Worm (Caenorhabditis elegans) whole organism, young adult: ENCODE results near the gene gst-31.
"Not testable (repeated sequence)": the region's sequence is repeated elsewhere in the genome, so short reads cannot be mapped to it uniquely, and the experiment has no call there.

Source experiments
- B0035.1 ChIP-seq: sonication (generic microtip); optimal IDR thresholded peaks from 2 replicates; lab custom pipeline; 2016; ENCODE audit warnings: missing genetic modification characterization, mild to moderate bottlenecking, missing compliant biosample characterization, missing genotype, missing genetic modification reagents
- C17E4.6 ChIP-seq: fragments of 200-800 bp; sonication (Bioruptor generic); IDR thresholded peaks from 2 replicates; pipeline ENCODE4 v1.3.6; 2022; ENCODE audit warnings: missing genetic modification reagents, missing genetic modification characterization, missing compliant biosample characterization
- D2030.7 ChIP-seq: fragments of 200-800 bp; sonication (Bioruptor generic); IDR thresholded peaks from 2 replicates; pipeline ENCODE4 v1.3.6; 2022; ENCODE audit warnings: missing genetic modification reagents, missing genetic modification characterization, missing compliant biosample characterization
- F23B12.7 ChIP-seq: sonication (generic microtip); optimal IDR thresholded peaks from 2 replicates; lab custom pipeline; 2017; ENCODE audit warnings: missing genetic modification characterization, mild to moderate bottlenecking, missing compliant biosample characterization, antibody characterized with exemption, moderate library complexity; ENCODE audit not compliant: insufficient read depth
- F33H1.4 ChIP-seq: fragments of 200-800 bp; sonication (Bioruptor generic); IDR thresholded peaks from 2 replicates; pipeline ENCODE4 v1.3.6; 2022; ENCODE audit warnings: missing genetic modification reagents, missing genetic modification characterization, missing compliant biosample characterization
- F37B4.10 ChIP-seq: fragments of 200-800 bp; sonication (Bioruptor generic); IDR thresholded peaks from 2 replicates; pipeline ENCODE4 v1.3.6; 2022; ENCODE audit warnings: missing genetic modification characterization, missing compliant biosample characterization
- F49E8.2 ChIP-seq: sonication (generic microtip); optimal IDR thresholded peaks from 3 replicates; lab custom pipeline; 2017; ENCODE audit warnings: missing genetic modification characterization, mild to moderate bottlenecking, missing compliant biosample characterization, antibody characterized with exemption, moderate library complexity; ENCODE audit not compliant: insufficient read depth
- F57C9.4 ChIP-seq: sonication (generic microtip); optimal IDR thresholded peaks from 2 replicates; lab custom pipeline; 2017; ENCODE audit warnings: mild to moderate bottlenecking, missing genetic modification characterization, missing compliant biosample characterization
- K11D2.4 ChIP-seq: fragments of 200-800 bp; sonication (Bioruptor generic); IDR thresholded peaks from 2 replicates; pipeline ENCODE4 v1.3.6; 2022; ENCODE audit warnings: missing genetic modification reagents, missing genetic modification characterization, missing compliant biosample characterization
- T07F8.4 ChIP-seq: sonication (generic microtip); optimal IDR thresholded peaks from 2 replicates; lab custom pipeline; 2016; ENCODE audit warnings: mild to moderate bottlenecking, missing genetic modification characterization, moderate library complexity, missing compliant biosample characterization
- T26A5.8 ChIP-seq: sonication (generic microtip); optimal IDR thresholded peaks from 2 replicates; lab custom pipeline; 2016; ENCODE audit warnings: missing genetic modification characterization, missing compliant biosample characterization
- Y79H2A.3 ChIP-seq: fragments of 200-800 bp; sonication (Bioruptor generic); conservative IDR thresholded peaks from 2 replicates; pipeline ENCODE4 v1.3.6; 2022; ENCODE audit warnings: missing genetic modification reagents, missing genetic modification characterization, missing compliant biosample characterization
- Y95B8A.8 ChIP-seq: fragments of 200-800 bp; sonication (Bioruptor generic); IDR thresholded peaks from 2 replicates; pipeline ENCODE4 v1.3.6; 2022; ENCODE audit warnings: missing genetic modification reagents, missing genetic modification characterization, missing compliant biosample characterization
- aptf-2 ChIP-seq: fragments of 200-800 bp; sonication (Bioruptor generic); conservative IDR thresholded peaks from 2 replicates; pipeline ENCODE4 v1.3.6; 2022; ENCODE audit warnings: missing genetic modification reagents, missing genetic modification characterization, missing compliant biosample characterization
- atf-7 ChIP-seq: sonication (generic microtip); optimal IDR thresholded peaks from 2 replicates; lab custom pipeline; 2017; ENCODE audit warnings: mild to moderate bottlenecking, missing genetic modification characterization, missing compliant biosample characterization
- athp-1 ChIP-seq: sonication (generic microtip); optimal IDR thresholded peaks from 2 replicates; lab custom pipeline; 2017; ENCODE audit warnings: mild to moderate bottlenecking, missing genetic modification characterization, missing compliant biosample characterization
- ceh-100 ChIP-seq: fragments of 200-800 bp; sonication (Bioruptor generic); IDR thresholded peaks from 2 replicates; pipeline ENCODE4 v1.3.6; 2022; ENCODE audit warnings: missing genetic modification reagents, missing genetic modification characterization, missing compliant biosample characterization
- ceh-40 ChIP-seq: fragments of 200-800 bp; sonication (Bioruptor generic); IDR thresholded peaks from 2 replicates; pipeline ENCODE4 v1.3.6; 2022; ENCODE audit warnings: missing genetic modification characterization, missing compliant biosample characterization
- chd-7 ChIP-seq: sonication (generic microtip); optimal IDR thresholded peaks from 2 replicates; lab custom pipeline; 2016; ENCODE audit warnings: mild to moderate bottlenecking, missing genetic modification characterization, moderate library complexity, missing compliant biosample characterization
- die-1 ChIP-seq: sonication (generic microtip); optimal IDR thresholded peaks from 2 replicates; lab custom pipeline; 2016; ENCODE audit warnings: missing genotype, mild to moderate bottlenecking, missing genetic modification characterization, missing compliant biosample characterization
- dpff-1 ChIP-seq: sonication (generic microtip); optimal IDR thresholded peaks from 2 replicates; lab custom pipeline; 2017; ENCODE audit warnings: mild to moderate bottlenecking, missing genetic modification characterization, missing compliant biosample characterization
- dpl-1 ChIP-seq: fragments of 150-350 bp; optimal IDR thresholded peaks from 2 replicates; lab custom pipeline; 2014; ENCODE audit warnings: missing biosample characterization, missing genetic modification reagents, missing genetic modification characterization
- efl-1 ChIP-seq: fragments of 150-350 bp; optimal IDR thresholded peaks from 2 replicates; lab custom pipeline; 2014; ENCODE audit warnings: missing biosample characterization, missing genetic modification reagents, missing genetic modification characterization
- egl-44 ChIP-seq: fragments of 200-800 bp; sonication (Bioruptor generic); IDR thresholded peaks from 2 replicates; pipeline ENCODE4 v1.3.6; 2022; ENCODE audit warnings: missing genetic modification reagents, missing genetic modification characterization, missing compliant biosample characterization
- gei-17 ChIP-seq: fragments of 200-800 bp; sonication (Bioruptor generic); optimal IDR thresholded peaks from 2 replicates; lab custom pipeline; 2018; ENCODE audit warnings: mild to moderate bottlenecking, missing genetic modification characterization, missing compliant biosample characterization
- him-1 ChIP-seq: sonication (generic microtip); optimal IDR thresholded peaks from 2 replicates; lab custom pipeline; 2016; ENCODE audit warnings: missing genotype, missing genetic modification reagents, missing genetic modification characterization, missing compliant biosample characterization
- hmg-1.2 ChIP-seq: fragments of 200-800 bp; sonication (Bioruptor generic); IDR thresholded peaks from 2 replicates; pipeline ENCODE4 v1.3.6; 2022; ENCODE audit warnings: missing genetic modification reagents, missing genetic modification characterization, missing compliant biosample characterization
- hsf-1 ChIP-seq: fragments of 200-800 bp; sonication (Bioruptor generic); IDR thresholded peaks from 2 replicates; pipeline ENCODE4 v1.3.6; 2022; ENCODE audit warnings: missing genetic modification reagents, missing genetic modification characterization, missing compliant biosample characterization
- lag-1 ChIP-seq: fragments of 200-800 bp; sonication (Bioruptor generic); IDR thresholded peaks from 2 replicates; pipeline ENCODE4 v1.3.6; 2022; ENCODE audit warnings: missing genetic modification reagents, missing genetic modification characterization, missing compliant biosample characterization
- lin-26 ChIP-seq: fragments of 200-800 bp; sonication (Bioruptor generic); IDR thresholded peaks from 2 replicates; pipeline ENCODE4 v1.3.6; 2022; ENCODE audit warnings: missing genetic modification reagents, missing genetic modification characterization, missing compliant biosample characterization
- lir-1 ChIP-seq: fragments of 200-800 bp; sonication (Bioruptor generic); conservative IDR thresholded peaks from 2 replicates; pipeline ENCODE4 v1.3.6; 2022; ENCODE audit warnings: missing genetic modification reagents, missing genetic modification characterization, missing compliant biosample characterization
- lsy-27 ChIP-seq: sonication (generic microtip); optimal IDR thresholded peaks from 2 replicates; lab custom pipeline; 2017; ENCODE audit warnings: missing genetic modification characterization, mild to moderate bottlenecking, missing compliant biosample characterization, antibody characterized with exemption, missing genotype, borderline replicate concordance; ENCODE audit not compliant: insufficient read depth
- madf-6 ChIP-seq: fragments of 200-800 bp; sonication (Bioruptor generic); IDR thresholded peaks from 2 replicates; pipeline ENCODE4 v1.3.6; 2022; ENCODE audit warnings: missing genetic modification reagents, missing genetic modification characterization, missing compliant biosample characterization
- madf-8 ChIP-seq: fragments of 200-800 bp; sonication (Bioruptor generic); conservative IDR thresholded peaks from 2 replicates; pipeline ENCODE4 v1.3.6; 2022; ENCODE audit warnings: missing genetic modification reagents, missing genetic modification characterization, missing compliant biosample characterization
- nfyb-1 ChIP-seq: fragments of 200-800 bp; sonication (Bioruptor generic); IDR thresholded peaks from 2 replicates; pipeline ENCODE4 v1.3.6; 2022; ENCODE audit warnings: missing genetic modification reagents, missing genetic modification characterization, missing compliant biosample characterization
- nhr-120 ChIP-seq: fragments of 200-800 bp; sonication (Bioruptor generic); IDR thresholded peaks from 2 replicates; pipeline ENCODE4 v1.3.6; 2022; ENCODE audit warnings: missing genetic modification characterization, missing compliant biosample characterization
- pha-4 ChIP-seq: fragments of 150-350 bp; sonication (generic microtip); optimal IDR thresholded peaks from 2 replicates; lab custom pipeline; 2014; ENCODE audit warnings: missing biosample characterization, missing genetic modification reagents, missing genetic modification characterization
- sea-2 ChIP-seq: fragments of 200-800 bp; sonication (Bioruptor generic); IDR thresholded peaks from 2 replicates; pipeline ENCODE4 v1.3.6; 2022; ENCODE audit warnings: missing genetic modification characterization, missing compliant biosample characterization
- snpc-3.4 ChIP-seq: sonication (generic microtip); optimal IDR thresholded peaks from 2 replicates; lab custom pipeline; 2017; ENCODE audit warnings: missing genetic modification characterization, mild to moderate bottlenecking, missing compliant biosample characterization, antibody characterized with exemption, moderate library complexity, missing genotype, missing genetic modification reagents
- sptf-2 ChIP-seq: fragments of 200-800 bp; sonication (Bioruptor generic); optimal IDR thresholded peaks from 2 replicates; lab custom pipeline; 2018; ENCODE audit warnings: mild to moderate bottlenecking, missing genetic modification characterization, missing compliant biosample characterization
- tbp1 ChIP-seq: fragments of 200-800 bp; sonication (Bioruptor generic); optimal IDR thresholded peaks from 2 replicates; lab custom pipeline; 2018; ENCODE audit warnings: mild to moderate bottlenecking, missing genetic modification characterization, missing compliant biosample characterization
- tbx-9 ChIP-seq: sonication (generic microtip); optimal IDR thresholded peaks from 2 replicates; lab custom pipeline; 2016; ENCODE audit warnings: borderline replicate concordance, missing genetic modification characterization, inconsistent platforms, missing compliant biosample characterization
- xnd-1 ChIP-seq: sonication (generic microtip); optimal IDR thresholded peaks from 2 replicates; lab custom pipeline; 2016; ENCODE audit warnings: missing genotype, missing genetic modification reagents, missing genetic modification characterization, missing compliant biosample characterization
- ztf-18 ChIP-seq: sonication (generic microtip); optimal IDR thresholded peaks from 2 replicates; lab custom pipeline; 2016; ENCODE audit warnings: missing genotype, mild to moderate bottlenecking, missing genetic modification characterization, missing compliant biosample characterization
- ztf-28 ChIP-seq: fragments of 200-800 bp; sonication (Bioruptor generic); IDR thresholded peaks from 2 replicates; pipeline ENCODE4 v1.3.6; 2022; ENCODE audit warnings: missing genetic modification reagents, missing genetic modification characterization, missing compliant biosample characterization

Gene gst-31

DNA sequence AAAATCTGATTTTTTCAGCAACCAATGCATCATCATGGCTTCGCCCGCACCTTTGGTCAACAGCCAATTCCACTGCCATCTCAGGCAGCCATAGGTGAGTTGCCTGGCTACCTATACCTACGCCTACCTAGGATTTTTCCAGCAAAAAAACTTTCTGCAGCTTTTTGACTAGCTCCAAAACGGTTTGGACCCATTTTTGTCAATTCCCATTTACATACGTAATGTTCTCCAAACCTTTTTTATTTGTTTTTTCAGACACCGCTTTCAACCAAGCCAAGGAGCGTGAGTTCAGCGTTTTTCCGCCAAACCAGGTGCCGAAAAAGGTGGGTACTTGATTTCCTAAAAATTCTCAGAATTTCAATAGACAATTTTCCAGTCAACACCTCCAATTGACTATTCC, 31.0 kb downstream of the gst-31 start:
- TF ChIP-seq chd-7 (tag; lab: Kevin White, UChicago) (no peak), pha-4 (tag; lab: Kevin White, UChicago) (no peak), athp-1 (no peak), nhr-120 (GFP tag; lab: Robert Waterston, UW) (no peak), sea-2 (no peak), atf-7 (tag; lab: Kevin White, UChicago) (no peak), dpl-1 (no peak), D2030.7 (no peak), lag-1 (GFP tag; lab: Robert Waterston, UW) (no peak), T07F8.4 (tag; lab: Kevin White, UChicago) (no peak), C17E4.6 (GFP tag; lab: Robert Waterston, UW) (no peak), nfyb-1 (GFP tag; lab: Robert Waterston, UW) (no peak), F49E8.2 (tag; lab: Kevin White, UChicago) (no peak), tbx-9 (tag; lab: Kevin White, UChicago) (no peak), ceh-100 (GFP tag; lab: Robert Waterston, UW) (no peak), madf-6 (no peak)

ce11 chrII:15140881-15141280, 33.9 kb downstream of the gst-31 start, which contains the start of gene Y53F4B.26:
Y53F4B.26 (minus strand) TSS chrII:15140981.
- not testable (repeated sequence) for TF ChIP-seq K11D2.4; madf-8 (GFP tag; lab: Robert Waterston, UW); aptf-2

DNA sequence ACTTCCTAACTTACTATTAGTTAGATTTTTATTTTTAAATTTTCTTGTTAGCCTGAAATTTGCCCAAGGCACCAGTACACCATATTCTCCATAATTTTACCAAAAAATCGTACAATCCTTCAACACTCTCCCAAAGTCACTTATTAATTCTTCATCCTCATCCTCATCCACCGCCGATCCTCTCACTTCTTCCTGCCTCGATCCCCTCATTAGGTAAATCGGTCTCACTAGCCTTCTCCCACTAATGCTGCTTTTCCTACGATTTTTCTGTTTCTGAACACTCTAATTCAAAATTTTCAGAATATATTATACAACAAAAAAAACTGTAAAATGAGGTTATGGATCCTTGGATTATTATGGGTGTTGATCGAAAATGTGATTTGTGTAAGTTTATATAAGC, 38.9 kb downstream of the gst-31 start, which contains the start of gene Y53F4B.25:
Gene Y53F4B.25, plus strand, starts transcription at position 301 of the 400 bp plus-strand sequence.
- TF ChIP-seq tbp1 (GFP tag; lab: Kevin White, UChicago) = no peak
- no peak for TF ChIP-seq nfyb-1 (GFP tag; lab: Robert Waterston, UW)
- no peak for TF ChIP-seq xnd-1 (tag; lab: Kevin White, UChicago)
- no peak for TF ChIP-seq F57C9.4 (tag; lab: Kevin White, UChicago)
- no peak for TF ChIP-seq lsy-27 (tag; lab: Kevin White, UChicago)
- TF ChIP-seq F37B4.10 = no peak
- TF ChIP-seq chd-7 (tag; lab: Kevin White, UChicago) = no peak
- TF ChIP-seq B0035.1 (tag; lab: Kevin White, UChicago) = no peak
- no peak for TF ChIP-seq lir-1
- TF ChIP-seq ztf-18 (tag; lab: Kevin White, UChicago) = no peak
- TF ChIP-seq him-1 = no peak
- TF ChIP-seq ceh-40 (GFP tag; lab: Robert Waterston, UW) = no peak
- TF ChIP-seq D2030.7 = no peak
- TF ChIP-seq F23B12.7 (tag; lab: Kevin White, UChicago) = no peak
- no peak for TF ChIP-seq Y95B8A.8 (GFP tag; lab: Robert Waterston, UW)

DNA sequence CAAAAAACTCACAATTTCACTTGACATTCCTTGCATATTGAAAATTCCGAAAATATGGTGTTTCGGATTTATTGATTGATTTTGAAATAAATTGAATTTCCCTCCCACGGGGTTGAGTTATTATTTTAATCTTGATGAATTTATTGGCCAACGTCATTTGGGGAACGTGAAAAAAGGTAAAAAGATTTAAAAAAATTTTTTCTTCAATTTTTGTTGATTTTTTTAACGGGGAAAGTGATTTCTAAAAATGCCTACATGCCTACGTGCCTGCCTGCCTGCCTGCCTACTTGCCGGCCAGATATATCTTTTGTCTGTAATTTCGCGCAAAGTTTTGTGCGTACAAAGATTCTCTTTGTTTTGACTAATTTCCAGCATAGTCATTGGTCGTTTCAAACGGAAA, 40.4 kb downstream of the gst-31 start, which contains the start of gene Y53F4B.24:
Gene Y53F4B.24, minus strand, starts transcription at position 101 of the 400 bp plus-strand sequence.
- TF ChIP-seq Y95B8A.8 (GFP tag; lab: Robert Waterston, UW) = no peak
- no peak for TF ChIP-seq efl-1
- TF ChIP-seq gei-17 (GFP tag; lab: Kevin White, UChicago) = no peak
- no peak for TF ChIP-seq die-1 (tag; lab: Kevin White, UChicago)
- TF ChIP-seq sptf-2 (GFP tag; lab: Kevin White, UChicago) = no peak
- no peak for TF ChIP-seq lir-1
- no peak for TF ChIP-seq Y79H2A.3 (GFP tag; lab: Robert Waterston, UW)
- no peak for TF ChIP-seq ztf-28 (GFP tag; lab: Robert Waterston, UW)
- no peak for TF ChIP-seq F33H1.4 (GFP tag; lab: Robert Waterston, UW)
- TF ChIP-seq hsf-1 (GFP tag; lab: Robert Waterston, UW) = no peak
- TF ChIP-seq egl-44 (GFP tag; lab: Robert Waterston, UW) = no peak
- TF ChIP-seq snpc-3.4 = no peak
- no peak for TF ChIP-seq dpl-1
- no peak for TF ChIP-seq T26A5.8 (tag; lab: Kevin White, UChicago)
- TF ChIP-seq dpff-1 (tag; lab: Kevin White, UChicago) = no peak
- TF ChIP-seq pha-4 (tag; lab: Kevin White, UChicago) = no peak
- TF ChIP-seq hmg-1.2 (GFP tag; lab: Robert Waterston, UW) = no peak
- TF ChIP-seq lin-26 (GFP tag; lab: Robert Waterston, UW) = no peak
- no peak for TF ChIP-seq madf-6
- TF ChIP-seq, all 124 proteins: peak for 0
